Worm (Caenorhabditis elegans) whole organism, young adult: ENCODE results near the gene zzz-1.

Source experiments
- ama-1 ChIP-seq, 3 experiments: fragments of 150-350 bp in 1 of 3; sonication (generic microtip) in 2 of 3; optimal IDR thresholded peaks; 2 replicates each; lab custom pipeline; 2014 to 2018; ENCODE audit warnings: missing biosample characterization in 2 of 3, missing genetic modification characterization in 2 of 3, missing genetic modification reagents in 2 of 3
- athp-1 ChIP-seq: sonication (generic microtip); optimal IDR thresholded peaks from 2 replicates; lab custom pipeline; 2017; ENCODE audit warnings: mild to moderate bottlenecking, missing genetic modification characterization, missing compliant biosample characterization
- cebp-2 ChIP-seq: fragments of 200-800 bp; sonication (Bioruptor generic); IDR thresholded peaks from 2 replicates; pipeline ENCODE4 v1.3.6; 2022; ENCODE audit warnings: missing genetic modification characterization, missing compliant biosample characterization
- ceh-40 ChIP-seq: fragments of 200-800 bp; sonication (Bioruptor generic); IDR thresholded peaks from 2 replicates; pipeline ENCODE4 v1.3.6; 2022; ENCODE audit warnings: missing genetic modification characterization, missing compliant biosample characterization
- chd-7 ChIP-seq: sonication (generic microtip); optimal IDR thresholded peaks from 2 replicates; lab custom pipeline; 2016; ENCODE audit warnings: mild to moderate bottlenecking, missing genetic modification characterization, moderate library complexity, missing compliant biosample characterization
- hlh-12 ChIP-seq: sonication (generic microtip); optimal IDR thresholded peaks from 2 replicates; lab custom pipeline; 2016; ENCODE audit warnings: missing genetic modification characterization, missing compliant biosample characterization
- nhr-120 ChIP-seq: fragments of 200-800 bp; sonication (Bioruptor generic); IDR thresholded peaks from 2 replicates; pipeline ENCODE4 v1.3.6; 2022; ENCODE audit warnings: missing genetic modification characterization, missing compliant biosample characterization
- nhr-90 ChIP-seq: sonication (generic microtip); optimal IDR thresholded peaks from 2 replicates; lab custom pipeline; 2016; ENCODE audit warnings: missing genotype, mild to moderate bottlenecking, missing genetic modification characterization, missing compliant biosample characterization
- ztf-18 ChIP-seq: sonication (generic microtip); optimal IDR thresholded peaks from 2 replicates; lab custom pipeline; 2016; ENCODE audit warnings: missing genotype, mild to moderate bottlenecking, missing genetic modification characterization, missing compliant biosample characterization

DNA sequence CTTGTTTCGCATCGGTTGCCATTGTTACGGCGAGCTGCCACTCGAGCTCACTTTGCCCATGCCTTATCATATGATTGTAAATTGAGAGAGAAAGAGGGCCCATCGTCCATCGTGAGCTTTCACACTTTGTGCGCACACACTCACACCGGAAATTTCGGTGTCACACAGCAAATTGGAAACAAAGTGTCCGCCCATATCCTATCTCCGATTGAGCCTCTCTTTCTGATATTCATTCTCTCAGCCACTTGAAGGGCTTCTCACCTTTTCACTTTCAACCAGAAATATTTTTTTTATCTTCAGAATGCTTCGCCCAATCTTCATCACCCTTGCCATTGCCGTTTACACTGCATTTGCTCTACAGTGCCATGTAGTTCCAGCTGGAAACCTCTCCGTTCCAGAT lies 20.5 kb upstream of the zzz-1 start, which contains the start of gene F58B4.3:
- TF ChIP-seq athp-1 (tag; lab: Kevin White, UChicago) (no peak), hlh-12 (no peak), ceh-40 (no peak), nhr-90 (tag; lab: Kevin White, UChicago) (no peak), cebp-2 (GFP tag; lab: Robert Waterston, UW) (no peak), chd-7 (tag; lab: Kevin White, UChicago) (no peak), ztf-18 (no peak), ama-1 (optimal IDR thresholded peaks at IDR 0.05; lab: Kevin White, UChicago) (no peak), ama-1 (GFP tag; optimal IDR thresholded peaks at IDR 0.05; lab: Kevin White, UChicago) (no peak), nhr-120 (GFP tag; lab: Robert Waterston, UW) (no peak)
